Worm (Caenorhabditis elegans) whole organism, young adult: ENCODE measurements around the gene tbx-35.

Experiments used
- F49E8.2 ChIP-seq: sonication (generic microtip); optimal IDR thresholded peaks from 3 replicates; lab custom pipeline; 2017; ENCODE audit warnings: missing genetic modification characterization, mild to moderate bottlenecking, missing compliant biosample characterization, antibody characterized with exemption, moderate library complexity; ENCODE audit not compliant: insufficient read depth
- Y56A3A.18 ChIP-seq: fragments of 200-800 bp; sonication (Bioruptor generic); IDR thresholded peaks from 2 replicates; pipeline ENCODE4 v1.3.6; 2022; ENCODE audit warnings: missing genetic modification reagents, missing genetic modification characterization, missing compliant biosample characterization
- ama-1 ChIP-seq, 3 experiments: fragments of 150-350 bp in 1 of 3; sonication (generic microtip) in 2 of 3; optimal IDR thresholded peaks; 2 replicates each; lab custom pipeline; 2014 to 2018; ENCODE audit warnings: missing biosample characterization in 2 of 3, missing genetic modification characterization in 2 of 3, missing genetic modification reagents in 2 of 3
- aptf-2 ChIP-seq: fragments of 200-800 bp; sonication (Bioruptor generic); conservative IDR thresholded peaks from 2 replicates; pipeline ENCODE4 v1.3.6; 2022; ENCODE audit warnings: missing genetic modification reagents, missing genetic modification characterization, missing compliant biosample characterization
- lsl-1 ChIP-seq: fragments of 200-800 bp; sonication (Bioruptor generic); optimal IDR thresholded peaks from 2 replicates; lab custom pipeline; 2018; ENCODE audit warnings: mild to moderate bottlenecking, missing genetic modification characterization, moderate library complexity, missing compliant biosample characterization
- mel-28 ChIP-seq: sonication (generic microtip); optimal IDR thresholded peaks from 2 replicates; lab custom pipeline; 2016; ENCODE audit warnings: borderline replicate concordance, mild to moderate bottlenecking, missing genetic modification characterization, missing compliant biosample characterization
- nfya-2 ChIP-seq: fragments of 200-800 bp; sonication (Bioruptor generic); IDR thresholded peaks from 2 replicates; pipeline ENCODE4 v1.3.6; 2022; ENCODE audit warnings: missing genetic modification reagents, missing genetic modification characterization, missing compliant biosample characterization
- nfyb-1 ChIP-seq: fragments of 200-800 bp; sonication (Bioruptor generic); IDR thresholded peaks from 2 replicates; pipeline ENCODE4 v1.3.6; 2022; ENCODE audit warnings: missing genetic modification reagents, missing genetic modification characterization, missing compliant biosample characterization
- nhr-80 ChIP-seq: sonication (generic microtip); optimal IDR thresholded peaks from 2 replicates; lab custom pipeline; 2016; ENCODE audit warnings: missing genetic modification characterization, missing compliant biosample characterization
- pha-4 ChIP-seq: fragments of 150-350 bp; sonication (generic microtip); optimal IDR thresholded peaks from 2 replicates; lab custom pipeline; 2014; ENCODE audit warnings: missing biosample characterization, missing genetic modification reagents, missing genetic modification characterization
- snpc-4 ChIP-seq, 5 experiments: fragments of 150-350 bp in 1 of 5; sonication (generic microtip) in 4 of 5; optimal IDR thresholded peaks; 2 replicates each; lab custom pipeline; 2014 to 2018; ENCODE audit warnings: missing genetic modification characterization in 5 of 5, missing biosample characterization in 3 of 5, antibody characterized with exemption in 2 of 5, mild to moderate bottlenecking in 2 of 5, missing compliant biosample characterization in 2 of 5, missing genotype in 2 of 5, moderate library complexity in 2 of 5, missing genetic modification reagents in 1 of 5
- tbx-9 ChIP-seq: sonication (generic microtip); optimal IDR thresholded peaks from 2 replicates; lab custom pipeline; 2016; ENCODE audit warnings: borderline replicate concordance, missing genetic modification characterization, inconsistent platforms, missing compliant biosample characterization
- unc-62 ChIP-seq: fragments of 150-350 bp; optimal IDR thresholded peaks from 2 replicates; lab custom pipeline; 2014; ENCODE audit warnings: missing biosample characterization, missing genetic modification reagents, missing genetic modification characterization

- TF ChIP-seq nhr-80 (tag; lab: Kevin White, UChicago) (no peak), snpc-4 (GFP tag; optimal IDR thresholded peaks at IDR 0.05; lab: Kevin White, UChicago) (no peak), snpc-4 (tag; optimal IDR thresholded peaks at IDR 0.05; lab: Kevin White, UChicago) (no peak), F49E8.2 (tag; lab: Kevin White, UChicago) (no peak), Y56A3A.18 (GFP tag; lab: Robert Waterston, UW) (no peak), pha-4 (no peak), ama-1 (optimal IDR thresholded peaks at IDR 0.05; lab: Kevin White, UChicago) (no peak), ama-1 (GFP tag; optimal IDR thresholded peaks at IDR 0.05; lab: Kevin White, UChicago) (no peak), mel-28 (tag; lab: Kevin White, UChicago) (no peak), tbx-9 (tag; lab: Kevin White, UChicago) (no peak), nfya-2 (no peak), nfyb-1 (GFP tag; lab: Robert Waterston, UW) (no peak), unc-62 (GFP tag; lab: Kevin White, UChicago) (no peak), lsl-1 (GFP tag; lab: Kevin White, UChicago) (no peak), aptf-2 (GFP tag; lab: Robert Waterston, UW) (no peak)
These were observed 7.6 kb downstream of the tbx-35 start, which contains the start of gene ZK177.9 for ce11 chrII:5517643-5518042.
